Worm (Caenorhabditis elegans): ENCODE data around the gene lin-52.

Gene lin-52

ce11 chrIII:9806968-9807559 lies 17.5 kb downstream of the lin-52 start, which contains the start of gene ZK632.4:
TSS of gene ZK632.4 (minus strand) at chrIII:9807454.
- TF ChIP-seq nhr-11 (tag; optimal IDR thresholded peaks at IDR 0.05) = no peak
- no peak for TF ChIP-seq nhr-47 (tag; optimal IDR thresholded peaks at IDR 0.05)
- no peak for TF ChIP-seq snpc-4 (tag; optimal IDR thresholded peaks at IDR 0.05)
- TF ChIP-seq ama-1 (optimal IDR thresholded peaks at IDR 0.05) = no peak
- no peak for TF ChIP-seq unc-30 (tag; optimal IDR thresholded peaks at IDR 0.05)
- no peak for TF ChIP-seq efl-1 (optimal IDR thresholded peaks at IDR 0.05)
- TF ChIP-seq efl-1 (GFP tag; optimal IDR thresholded peaks at IDR 0.05 in 1 of 2) = no peak
- 0 out of 2 replicates have a peak, but pooled peaks have one; percentile 35 for TF ChIP-seq grh-1 (GFP tag; IDR thresholded peaks at IDR 0.05)
- TF ChIP-seq elt-3 (tag; optimal IDR thresholded peaks at IDR 0.05) = peak in 1 of 6 experiments; percentile 26
- TF ChIP-seq ets-5 (GFP tag; IDR thresholded peaks at IDR 0.05) = no peak
- TF ChIP-seq C04F5.9 (tag; optimal IDR thresholded peaks at IDR 0.05) = no peak
- TF ChIP-seq elt-2 (tag; optimal IDR thresholded peaks at IDR 0.05) = no peak
- peak; percentile 37 for TF ChIP-seq nhr-85 (tag)
- TF ChIP-seq dsc-1 (tag; optimal IDR thresholded peaks at IDR 0.05) = no peak
- TF ChIP-seq jun-1 (tag; optimal IDR thresholded peaks at IDR 0.05) = no peak
- TF ChIP-seq unc-130 (tag; optimal IDR thresholded peaks at IDR 0.05) = peak; percentile 37
- TF ChIP-seq ceh-8 (GFP tag; optimal IDR thresholded peaks at IDR 0.05) = no peak
- TF ChIP-seq pqm-1 (tag; optimal IDR thresholded peaks at IDR 0.05) = no peak
- TF ChIP-seq tbx-2 (tag; optimal IDR thresholded peaks at IDR 0.05) = no peak
- TF ChIP-seq dpl-1 (GFP tag; optimal IDR thresholded peaks at IDR 0.05) = no peak
- TF ChIP-seq rnt-1 (tag; optimal IDR thresholded peaks at IDR 0.05) = no peak
- no peak for TF ChIP-seq lsy-2 (tag; optimal IDR thresholded peaks at IDR 0.05)

- TF ChIP-seq zip-4 (GFP tag; optimal IDR thresholded peaks at IDR 0.05) (peak; percentile 29), snu-23 (GFP tag; optimal IDR thresholded peaks at IDR 0.05) (peak; percentile 0), lir-3 (tag; optimal IDR thresholded peaks at IDR 0.05; ENCODE audit: poor library complexity) (peak; percentile 18), ama-1 (optimal IDR thresholded peaks at IDR 0.05) (peak; percentile 38), nhr-71 (tag; optimal IDR thresholded peaks at IDR 0.05) (peak; percentile 42), nhr-85 (tag) (peak; percentile 63), C04F5.9 (tag; optimal IDR thresholded peaks at IDR 0.05) (no peak), pqm-1 (tag; optimal IDR thresholded peaks at IDR 0.05) (no peak), lsy-2 (tag; optimal IDR thresholded peaks at IDR 0.05) (peak in 1 of 2 experiments; percentile 7), ets-5 (GFP tag; IDR thresholded peaks at IDR 0.05) (no peak), efl-1 (optimal IDR thresholded peaks at IDR 0.05) (peak in 1 of 2 experiments; percentile 11), efl-1 (GFP tag; optimal IDR thresholded peaks at IDR 0.05 in 1 of 2) (peak in 1 of 2 experiments; percentile 71)
These were observed 19.4 kb downstream of the lin-52 start, which contains the start of gene riok-3 for ce11 chrIII:9804997-9805610. TSS of gene riok-3 (minus strand) at chrIII:9805011.

DNA sequence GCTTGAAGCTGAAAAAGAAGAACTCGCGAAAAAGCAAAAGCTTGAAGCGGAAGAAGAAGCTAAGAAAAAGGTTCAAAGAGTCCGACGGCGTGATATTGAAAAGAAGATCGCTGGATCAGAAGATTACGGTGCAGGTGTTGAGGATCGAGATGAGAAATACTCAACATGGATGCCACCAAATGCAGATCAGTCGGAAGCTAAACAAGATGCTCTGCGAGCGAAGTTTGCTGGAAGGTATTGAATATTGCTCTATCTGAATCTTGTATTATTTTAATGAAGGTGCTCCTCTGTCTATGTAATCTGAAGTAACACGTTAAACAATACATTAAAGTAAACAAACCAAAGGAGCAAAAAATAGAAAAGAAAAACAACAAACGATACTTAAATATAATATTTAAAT lies 22.5 kb downstream of the lin-52 start:
- TF ChIP-seq efl-1 (optimal IDR thresholded peaks at IDR 0.05) = no peak
- peak in 1 of 2 experiments; percentile 55 for TF ChIP-seq efl-1 (GFP tag; optimal IDR thresholded peaks at IDR 0.05 in 1 of 2)
- TF ChIP-seq dsc-1 (tag; optimal IDR thresholded peaks at IDR 0.05) = no peak

ce11 chrIII:9798478-9799157 lies 25.9 kb downstream of the lin-52 start, which contains the start of gene ZK632.2:
TSS of gene ZK632.2 (plus strand) at chrIII:9799107.
- peak; percentile 20 for TF ChIP-seq nhr-71 (tag; optimal IDR thresholded peaks at IDR 0.05)
- TF ChIP-seq nhr-28 (tag; optimal IDR thresholded peaks at IDR 0.05) = no peak
- peak in 1 of 2 experiments; percentile 27 for TF ChIP-seq lsy-2 (tag; optimal IDR thresholded peaks at IDR 0.05)
- peak; percentile 35 for TF ChIP-seq lir-3 (tag; optimal IDR thresholded peaks at IDR 0.05; ENCODE audit: poor library complexity)
- peak; percentile 1 to 27 for TF ChIP-seq efl-1 (optimal IDR thresholded peaks at IDR 0.05)
- peak in 1 of 2 experiments; percentile 22 for TF ChIP-seq efl-1 (GFP tag; optimal IDR thresholded peaks at IDR 0.05 in 1 of 2)
- TF ChIP-seq aly-2 (tag; optimal IDR thresholded peaks at IDR 0.05) = peak; percentile 32
- TF ChIP-seq lin-35 (GFP tag; optimal IDR thresholded peaks at IDR 0.05) = peak in 1 of 2 experiments; percentile 32
- no peak for TF ChIP-seq elt-3 (tag; optimal IDR thresholded peaks at IDR 0.05)
- peak in 1 of 3 experiments; percentile 43 for TF ChIP-seq dpl-1 (GFP tag; optimal IDR thresholded peaks at IDR 0.05)
- TF ChIP-seq nhr-11 (tag; optimal IDR thresholded peaks at IDR 0.05) = no peak
- TF ChIP-seq nhr-20 (tag; optimal IDR thresholded peaks at IDR 0.05) = no peak
- TF ChIP-seq C16A3.4 (tag; optimal IDR thresholded peaks at IDR 0.05) = no peak
- TF ChIP-seq nhr-85 (tag) = peak; percentile 31
- no peak for TF ChIP-seq mep-1 (tag; optimal IDR thresholded peaks at IDR 0.05)
- no peak for TF ChIP-seq unc-62 (GFP tag; optimal IDR thresholded peaks at IDR 0.05)
- no peak for TF ChIP-seq fos-1 (tag; optimal IDR thresholded peaks at IDR 0.05)
- TF ChIP-seq snu-23 (GFP tag; optimal IDR thresholded peaks at IDR 0.05) = peak; percentile 30
- TF ChIP-seq zip-4 (GFP tag; optimal IDR thresholded peaks at IDR 0.05) = no peak
- TF ChIP-seq rnt-1 (tag; optimal IDR thresholded peaks at IDR 0.05) = peak; percentile 68
- no peak for TF ChIP-seq ces-1 (GFP tag; optimal IDR thresholded peaks at IDR 0.05)
- peak in 1 of 2 experiments; percentile 12 for TF ChIP-seq mdl-1 (tag; optimal IDR thresholded peaks at IDR 0.05)
- peak; percentile 21 for TF ChIP-seq fkh-4 (tag; optimal IDR thresholded peaks at IDR 0.05; ENCODE audit: borderline replicate concordance)
